Worm (Caenorhabditis elegans): ENCODE data around the gene asp-7.

ce11 chrV:3039282-3039681, 11.2 kb downstream of the asp-7 start, which contains the start of gene chpf-2:
- TF ChIP-seq flt-1 (GFP tag; IDR thresholded peaks at IDR 0.05) (no peak), med-1 (GFP tag; optimal IDR thresholded peaks at IDR 0.05; ENCODE audit: insufficient read depth) (no peak)

Measured in whole organism, midembryonic.